Worm (Caenorhabditis elegans) whole organism, L1 larva: ENCODE data around the gene rhr-2.

Source experiments
- Y116A8C.19 ChIP-seq: sonication (generic microtip); optimal IDR thresholded peaks from 2 replicates; lab custom pipeline; 2016; ENCODE audit warnings: missing compliant biosample characterization, missing genetic modification characterization, borderline replicate concordance
- egl-27 ChIP-seq, 2 experiments: fragments of 150-350 bp in 1 of 2; sonication (generic microtip); optimal IDR thresholded peaks; 3 replicates each; lab custom pipeline; 2017 to 2018; ENCODE audit warnings: missing biosample characterization in 2 of 2, missing genetic modification characterization in 2 of 2, missing genetic modification reagents in 2 of 2
- hlh-4 ChIP-seq: sonication (generic microtip); optimal IDR thresholded peaks from 2 replicates; lab custom pipeline; 2016; ENCODE audit warnings: mild to moderate bottlenecking, missing genetic modification characterization, missing compliant biosample characterization
- lin-13 ChIP-seq: fragments of 150-350 bp; optimal IDR thresholded peaks from 2 replicates; lab custom pipeline; 2014; ENCODE audit warnings: missing biosample characterization, missing genetic modification reagents, missing genetic modification characterization
- nhr-237 ChIP-seq: fragments of 150-350 bp; optimal IDR thresholded peaks from 2 replicates; lab custom pipeline; 2014; ENCODE audit warnings: missing biosample characterization, missing genetic modification characterization
- nhr-84 ChIP-seq: sonication (generic microtip); optimal IDR thresholded peaks from 2 replicates; lab custom pipeline; 2017; ENCODE audit warnings: missing biosample characterization, missing genetic modification characterization
- ztf-11 ChIP-seq, 2 experiments: sonication (generic microtip); optimal IDR thresholded peaks; 2 replicates each; lab custom pipeline; 2016 to 2017; ENCODE audit warnings: missing genetic modification characterization in 2 of 2, missing biosample characterization in 1 of 2, missing compliant biosample characterization in 1 of 2

ce11 chrV:11777846-11778245 lies 47.9 kb upstream of the rhr-2 start:
- TF ChIP-seq egl-27 (tag; optimal IDR thresholded peaks at IDR 0.05; lab: Kevin White, UChicago), result no peak
- TF ChIP-seq nhr-237 (tag; lab: Kevin White, UChicago), result no peak
- TF ChIP-seq hlh-4 (tag; lab: Kevin White, UChicago), result no peak
- no peak for TF ChIP-seq ztf-11 (tag; optimal IDR thresholded peaks at IDR 0.05; lab: Kevin White, UChicago)
- no peak for TF ChIP-seq nhr-84 (tag; lab: Kevin White, UChicago)
- no peak for TF ChIP-seq Y116A8C.19 (tag; lab: Kevin White, UChicago)
- no peak for TF ChIP-seq lin-13 (GFP tag; lab: Kevin White, UChicago)
